Fruit fly (Drosophila melanogaster) whole organism: ENCODE measurements around the gene bard.

ENCODE experiments used
- CG8478 ChIP-seq: fragments of >200 bp; optimal IDR thresholded peaks from 2 replicates; lab custom pipeline; 2018; ENCODE audit warnings: inconsistent platforms
- EcR ChIP-seq, 2 experiments: fragments of >200 bp; optimal IDR thresholded peaks; 2 replicates each; lab custom pipeline; 2017; ENCODE audit warnings: missing biosample characterization in 2 of 2, missing genetic modification characterization in 2 of 2, missing genetic modification reagents in 2 of 2
- pan ChIP-seq: fragments of >200 bp; optimal IDR thresholded peaks from 2 replicates; lab custom pipeline; 2017
- psq ChIP-seq: fragments of >200 bp; optimal IDR thresholded peaks from 2 replicates; lab custom pipeline; 2017
- usp ChIP-seq: fragments of >200 bp; optimal IDR thresholded peaks from 2 replicates; lab custom pipeline; 2017; ENCODE audit warnings: missing biosample characterization, missing genetic modification characterization, mixed read lengths

dm6 chr3R:18106136-18106535 lies 25.3 kb downstream of the bard start:
- TF ChIP-seq EcR (GFP tag; optimal IDR thresholded peaks at IDR 0.05; lab: Kevin White, UChicago) (no peak), CG8478 (lab: Kevin White, UChicago) (no peak), usp (GFP tag; lab: Kevin White, UChicago) (no peak), psq (lab: Kevin White, UChicago) (no peak), pan (lab: Kevin White, UChicago) (no peak)
